Fruit fly (Drosophila melanogaster): ENCODE measurements around the gene Atg16.

dm6 chr3R:29802753-29803313 is 32.1 kb downstream of the Atg16 start, which contains the start of the genes Etfb and CG7789:
- peak; percentile 36 for TF ChIP-seq CG9797 (GFP tag; optimal IDR thresholded peaks at IDR 0.05)
- peak; percentile 37; the same call in 1 of the 2 replicates for TF ChIP-seq bowl (GFP tag; IDR thresholded peaks at IDR 0.05)
- TF ChIP-seq CG11456 (GFP tag; IDR thresholded peaks at IDR 0.05): peak; percentile 85
- no peak for TF ChIP-seq CG7556 (GFP tag; optimal IDR thresholded peaks at IDR 0.05)
- TF ChIP-seq ash1 (GFP tag; optimal IDR thresholded peaks at IDR 0.05): no peak

Measured in whole organism, embryonic.